Fruit fly (Drosophila melanogaster): ENCODE results near the gene PIG-Wa.
A peak's percentile ranks its signal among the peaks of the same experiment; 100 is the strongest.

The PIG-Wa gene

dm6 chr2L:2375655-2376417, 7.2 kb upstream of the PIG-Wa start, which contains the start of gene Atxn7 (continued):
- peak in 1 of 2 experiments; percentile 68 for TF ChIP-seq salr (GFP tag; optimal IDR thresholded peaks at IDR 0.05)
- TF ChIP-seq Hr39 (GFP tag; optimal IDR thresholded peaks at IDR 0.05) = peak; percentile 62
- TF ChIP-seq CG32006 (GFP tag; optimal IDR thresholded peaks at IDR 0.05) = peak; percentile 2
- TF ChIP-seq CG10669 (GFP tag; optimal IDR thresholded peaks at IDR 0.05) = peak; percentile 46
- TF ChIP-seq pdm3 (GFP tag; optimal IDR thresholded peaks at IDR 0.05) = peak; percentile 64
- peak; percentile 6 for TF ChIP-seq CG11902 (GFP tag; optimal IDR thresholded peaks at IDR 0.05)
- TF ChIP-seq fd59A (GFP tag; optimal IDR thresholded peaks at IDR 0.05) = peak; percentile 40
- peak; percentile 28 to 47 for TF ChIP-seq ss (GFP tag; optimal IDR thresholded peaks at IDR 0.05)
- no peak for TF ChIP-seq Sox15 (GFP tag; optimal IDR thresholded peaks at IDR 0.05)
- peak; percentile 69 for TF ChIP-seq cyc (GFP tag; optimal IDR thresholded peaks at IDR 0.05)
- TF ChIP-seq OdsH (GFP tag; optimal IDR thresholded peaks at IDR 0.05) = peak; percentile 65
- peak; percentile 30 for TF ChIP-seq CG6808 (GFP tag; optimal IDR thresholded peaks at IDR 0.05)
- peak; percentile 72 for TF ChIP-seq CG31627 (GFP tag; optimal IDR thresholded peaks at IDR 0.05)
- peak; percentile 86 for TF ChIP-seq Eip78C (GFP tag)
- peak; percentile 70 for TF ChIP-seq acj6 (GFP tag; optimal IDR thresholded peaks at IDR 0.05)
- TF ChIP-seq dsx (GFP tag; optimal IDR thresholded peaks at IDR 0.05; ENCODE audit: poor library complexity, severe bottlenecking) = peak; percentile 74
- TF ChIP-seq CG4318 (GFP tag; optimal IDR thresholded peaks at IDR 0.05) = no peak
- TF ChIP-seq CG6163 (GFP tag; IDR thresholded peaks at IDR 0.05) = peak; percentile 80
- no peak for TF ChIP-seq Gug (GFP tag; IDR thresholded peaks at IDR 0.05)
- TF ChIP-seq CG6792 (GFP tag; optimal IDR thresholded peaks at IDR 0.05) = peak; percentile 46
- TF ChIP-seq Hr4 (GFP tag; optimal IDR thresholded peaks at IDR 0.05) = peak; percentile 3
- no peak for TF ChIP-seq CG11762 (GFP tag; optimal IDR thresholded peaks at IDR 0.05; ENCODE audit: insufficient read depth)
- peak; percentile 46 for TF ChIP-seq CG8632 (GFP tag; optimal IDR thresholded peaks at IDR 0.05)
- TF ChIP-seq CG3919 (GFP tag; optimal IDR thresholded peaks at IDR 0.05) = peak; percentile 100
- TF ChIP-seq Smox (GFP tag; optimal IDR thresholded peaks at IDR 0.05) = peak; percentile 67
- peak; percentile 20 for TF ChIP-seq CG9139 (GFP tag; optimal IDR thresholded peaks at IDR 0.05)
- peak; percentile 44 for TF ChIP-seq dac (GFP tag; optimal IDR thresholded peaks at IDR 0.05)
- TF ChIP-seq CG6854 (GFP tag; optimal IDR thresholded peaks at IDR 0.05) = peak; percentile 76

DNA sequence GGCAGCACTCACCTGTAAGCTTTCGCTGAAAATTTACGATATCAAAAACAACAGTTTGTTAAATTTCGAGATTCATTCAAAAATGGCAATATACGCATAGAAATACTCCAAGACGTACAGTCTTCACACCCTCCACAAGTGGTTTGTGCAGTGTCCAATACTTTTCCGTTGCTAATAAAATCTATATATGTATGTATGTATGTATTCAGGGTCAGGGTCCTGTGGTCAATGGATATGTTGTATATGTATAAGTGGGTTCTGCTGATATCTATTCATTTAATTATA, 6.6 kb upstream of the PIG-Wa start:
- TF ChIP-seq CG8119 (GFP tag; IDR thresholded peaks at IDR 0.05) (0 out of 3 replicates have a peak, but pooled peaks have one; percentile 24), CG34406 (GFP tag; optimal IDR thresholded peaks at IDR 0.05) (no peak)

dm6 chr2L:2380805-2381204, 2.2 kb upstream of the PIG-Wa start, which contains the start of gene Eogt:
Eogt (plus strand) TSS chr2L:2381097.
- TF ChIP-seq CG8319 (GFP tag; optimal IDR thresholded peaks at IDR 0.05) (peak; percentile 79), esn (GFP tag; optimal IDR thresholded peaks at IDR 0.05) (peak; percentile 93), CG6792 (GFP tag; optimal IDR thresholded peaks at IDR 0.05) (peak; percentile 93), net (GFP tag; optimal IDR thresholded peaks at IDR 0.05) (peak; percentile 89), Eip93F (GFP tag; optimal IDR thresholded peaks at IDR 0.05) (peak; percentile 83), ss (GFP tag; optimal IDR thresholded peaks at IDR 0.05) (peak in 1 of 2 experiments; percentile 92), Eip75B (GFP tag; optimal IDR thresholded peaks at IDR 0.05) (peak; percentile 89), CG34406 (GFP tag; optimal IDR thresholded peaks at IDR 0.05) (peak; percentile 95), CG4318 (GFP tag; optimal IDR thresholded peaks at IDR 0.05) (peak; percentile 89), fkh (GFP tag; optimal IDR thresholded peaks at IDR 0.05) (peak; percentile 46), lz (GFP tag; optimal IDR thresholded peaks at IDR 0.05) (peak; percentile 95), Sox102F (GFP tag; optimal IDR thresholded peaks at IDR 0.05) (peak; percentile 88), CG8119 (GFP tag; IDR thresholded peaks at IDR 0.05) (peak; percentile 96), CG10631 (GFP tag; optimal IDR thresholded peaks at IDR 0.05) (peak; percentile 95), CG8632 (GFP tag; optimal IDR thresholded peaks at IDR 0.05) (peak; percentile 93), spab (GFP tag; optimal IDR thresholded peaks at IDR 0.05) (peak; percentile 89), CG15336 (GFP tag; IDR thresholded peaks at IDR 0.05) (peak; percentile 96), Ets96B (tag; optimal IDR thresholded peaks at IDR 0.05) (peak; percentile 97), Hr4 (GFP tag; optimal IDR thresholded peaks at IDR 0.05) (peak; percentile 93), CG6808 (GFP tag; optimal IDR thresholded peaks at IDR 0.05) (peak; percentile 88), dsx (GFP tag; optimal IDR thresholded peaks at IDR 0.05; ENCODE audit: poor library complexity, severe bottlenecking) (peak; percentile 95), eg (GFP tag; IDR thresholded peaks at IDR 0.05) (peak; percentile 99), CG9139 (GFP tag; optimal IDR thresholded peaks at IDR 0.05) (peak; percentile 80), vri (GFP tag; optimal IDR thresholded peaks at IDR 0.05) (no peak), Ets21C (GFP tag; optimal IDR thresholded peaks at IDR 0.05) (peak; percentile 86), dac (GFP tag; optimal IDR thresholded peaks at IDR 0.05) (peak; percentile 84), salr (GFP tag; optimal IDR thresholded peaks at IDR 0.05) (peak; percentile 84 to 96), CG6854 (GFP tag; optimal IDR thresholded peaks at IDR 0.05) (peak; percentile 83)

All from whole organism, prepupa.